Fruit fly (Drosophila melanogaster): ENCODE data around the gene NimB3.

The NimB3 gene

dm6 chr2L:13967846-13968350, at the start of gene NimB3:
Gene NimB3, minus strand, starts transcription at chr2L:13967985.
- no peak for TF ChIP-seq noc (tag; optimal IDR thresholded peaks at IDR 0.05)

dm6 chr2L:14015109-14015508, 47.3 kb upstream of the NimB3 start:
- TF ChIP-seq noc (tag; optimal IDR thresholded peaks at IDR 0.05): no peak

- peak; percentile 62 for TF ChIP-seq noc (tag; optimal IDR thresholded peaks at IDR 0.05)
These were observed 45.7 kb upstream of the NimB3 start for dm6 chr2L:14013478-14013877.

- TF ChIP-seq noc (tag; optimal IDR thresholded peaks at IDR 0.05): no peak
These were observed 44.7 kb upstream of the NimB3 start, which contains the start of gene bgm for dm6 chr2L:14012304-14013054. Gene bgm, plus strand, starts transcription at chr2L:14013004.

dm6 chr2L:14011591-14012303, 44.0 kb upstream of the NimB3 start:
- TF ChIP-seq noc (tag; optimal IDR thresholded peaks at IDR 0.05): peak; percentile 84

- no peak for TF ChIP-seq noc (tag; optimal IDR thresholded peaks at IDR 0.05)
These were observed 42.6 kb upstream of the NimB3 start for dm6 chr2L:14010410-14010809.

- TF ChIP-seq noc (tag; optimal IDR thresholded peaks at IDR 0.05): no peak
These were observed 40.0 kb upstream of the NimB3 start, which contains the start of gene CG42692 for dm6 chr2L:14007801-14008200. Gene CG42692, plus strand, starts transcription at chr2L:14008101.

dm6 chr2L:14001887-14002286, 34.1 kb upstream of the NimB3 start:
- no peak for TF ChIP-seq noc (tag; optimal IDR thresholded peaks at IDR 0.05)

dm6 chr2L:14001078-14001477, 33.3 kb upstream of the NimB3 start, which contains the start of gene rk:
Gene rk, minus strand, starts transcription at chr2L:14001248.
- no peak for TF ChIP-seq noc (tag; optimal IDR thresholded peaks at IDR 0.05)

- no peak for TF ChIP-seq noc (tag; optimal IDR thresholded peaks at IDR 0.05)
These were observed 31.2 kb upstream of the NimB3 start for dm6 chr2L:13998952-13999351.

dm6 chr2L:13979826-13980225, 12.0 kb upstream of the NimB3 start, which contains the start of gene NimC2:
Gene NimC2, plus strand, starts transcription at chr2L:13980126.
- TF ChIP-seq noc (tag; optimal IDR thresholded peaks at IDR 0.05): no peak

- peak; percentile 28 for TF ChIP-seq noc (tag; optimal IDR thresholded peaks at IDR 0.05)
These were observed 9.3 kb upstream of the NimB3 start, which contains the start of gene Cyp28a5 for dm6 chr2L:13977073-13977472. Gene Cyp28a5, plus strand, starts transcription at chr2L:13977302.

- TF ChIP-seq noc (tag; optimal IDR thresholded peaks at IDR 0.05): no peak
These were observed 8.9 kb upstream of the NimB3 start, which contains the start of gene NimC1 for dm6 chr2L:13976669-13977068. Gene NimC1, minus strand, starts transcription at chr2L:13976769.

dm6 chr2L:13972847-13973246, 5.1 kb upstream of the NimB3 start, which contains the start of gene He:
Gene He, minus strand, starts transcription at chr2L:13972947.
- TF ChIP-seq noc (tag; optimal IDR thresholded peaks at IDR 0.05): no peak

- no peak for TF ChIP-seq noc (tag; optimal IDR thresholded peaks at IDR 0.05)
These were observed 2.1 kb upstream of the NimB3 start, which contains the start of the genes NimB4 and NimB5 for dm6 chr2L:13969876-13970275. Gene NimB4, minus strand, starts transcription at chr2L:13969976. Gene NimB5, plus strand, starts transcription at chr2L:13970177.

- TF ChIP-seq noc (tag; optimal IDR thresholded peaks at IDR 0.05): peak; percentile 4
These were observed 961 bp downstream of the NimB3 start, which contains the start of gene NimB2 for dm6 chr2L:13966732-13967316. Gene NimB2, minus strand, starts transcription at chr2L:13967018.
